Worm (Caenorhabditis elegans) whole organism, early embryonic: ENCODE measurements around the gene Y38H6C.24.
"Not testable (repeated sequence)": the region's sequence is repeated elsewhere in the genome, so short reads cannot be mapped to it uniquely, and the experiment has no call there.

Experiments used
- B0310.2 ChIP-seq: sonication (generic microtip); optimal IDR thresholded peaks from 2 replicates; lab custom pipeline; 2016; ENCODE audit warnings: mild to moderate bottlenecking, missing genetic modification characterization, missing compliant biosample characterization
- F13C5.2 ChIP-seq: sonication (generic microtip); optimal IDR thresholded peaks from 2 replicates; lab custom pipeline; 2017; ENCODE audit warnings: mild to moderate bottlenecking, missing genetic modification characterization, inconsistent platforms, missing compliant biosample characterization
- aly-1 ChIP-seq: sonication (generic microtip); optimal IDR thresholded peaks from 2 replicates; lab custom pipeline; 2016; ENCODE audit warnings: missing genetic modification characterization, missing compliant biosample characterization
- ama-1 ChIP-seq: fragments of 150-350 bp; optimal IDR thresholded peaks from 2 replicates; lab custom pipeline; 2014
- ceh-13 ChIP-seq: fragments of 200-800 bp; sonication (Bioruptor generic); optimal IDR thresholded peaks from 2 replicates; lab custom pipeline; 2018; ENCODE audit warnings: mild to moderate bottlenecking, missing genetic modification characterization, missing compliant biosample characterization
- ceh-36 ChIP-seq: sonication (generic microtip); optimal IDR thresholded peaks from 2 replicates; lab custom pipeline; 2016; ENCODE audit warnings: missing genetic modification characterization, inconsistent platforms, missing compliant biosample characterization
- ets-7 ChIP-seq: sonication (generic microtip); optimal IDR thresholded peaks from 2 replicates; lab custom pipeline; 2016; ENCODE audit warnings: missing genotype, missing genetic modification characterization, missing compliant biosample characterization
- flt-1 ChIP-seq: fragments of 200-800 bp; sonication (Bioruptor generic); IDR thresholded peaks from 2 replicates; pipeline ENCODE4 v1.3.6; 2022; ENCODE audit warnings: missing genetic modification characterization, missing compliant biosample characterization
- hmbx-1 ChIP-seq: sonication (generic microtip); optimal IDR thresholded peaks from 2 replicates; lab custom pipeline; 2016; ENCODE audit warnings: mild to moderate bottlenecking, missing genetic modification characterization, missing compliant biosample characterization
- hmg-4 ChIP-seq: fragments of 200-800 bp; sonication (Bioruptor generic); optimal IDR thresholded peaks from 2 replicates; lab custom pipeline; 2018; ENCODE audit warnings: mild to moderate bottlenecking, missing genetic modification characterization, missing compliant biosample characterization
- hnd-1 ChIP-seq: sonication (generic microtip); optimal IDR thresholded peaks from 2 replicates; lab custom pipeline; 2016; ENCODE audit warnings: missing genetic modification characterization, missing compliant biosample characterization
- pes-1 ChIP-seq: fragments of 200-800 bp; sonication (Bioruptor generic); IDR thresholded peaks from 2 replicates; pipeline ENCODE4 v1.3.6; 2022; ENCODE audit warnings: missing genetic modification reagents, missing genetic modification characterization, missing compliant biosample characterization
- scrt-1 ChIP-seq: fragments of 200-800 bp; sonication (Bioruptor generic); IDR thresholded peaks from 2 replicates; pipeline ENCODE4 v1.3.6; 2022; ENCODE audit warnings: missing genetic modification characterization, missing compliant biosample characterization
- sea-1 ChIP-seq: fragments of 200-800 bp; sonication (Bioruptor generic); conservative IDR thresholded peaks from 2 replicates; pipeline ENCODE4 v1.3.6; 2022; ENCODE audit warnings: missing genetic modification characterization, missing compliant biosample characterization
- tbx-11 ChIP-seq: fragments of 200-800 bp; sonication (Bioruptor generic); IDR thresholded peaks from 2 replicates; pipeline ENCODE4 v1.3.6; 2022; ENCODE audit warnings: missing genetic modification characterization, missing compliant biosample characterization
- tbx-37 ChIP-seq: fragments of 200-800 bp; sonication (Bioruptor generic); conservative IDR thresholded peaks from 2 replicates; pipeline ENCODE4 v1.3.6; 2022; ENCODE audit warnings: missing genetic modification reagents, missing genetic modification characterization, missing compliant biosample characterization
- tra-4 ChIP-seq: sonication (generic microtip); optimal IDR thresholded peaks from 2 replicates; lab custom pipeline; 2017; ENCODE audit warnings: missing genetic modification characterization, missing compliant biosample characterization

Gene Y38H6C.24

DNA sequence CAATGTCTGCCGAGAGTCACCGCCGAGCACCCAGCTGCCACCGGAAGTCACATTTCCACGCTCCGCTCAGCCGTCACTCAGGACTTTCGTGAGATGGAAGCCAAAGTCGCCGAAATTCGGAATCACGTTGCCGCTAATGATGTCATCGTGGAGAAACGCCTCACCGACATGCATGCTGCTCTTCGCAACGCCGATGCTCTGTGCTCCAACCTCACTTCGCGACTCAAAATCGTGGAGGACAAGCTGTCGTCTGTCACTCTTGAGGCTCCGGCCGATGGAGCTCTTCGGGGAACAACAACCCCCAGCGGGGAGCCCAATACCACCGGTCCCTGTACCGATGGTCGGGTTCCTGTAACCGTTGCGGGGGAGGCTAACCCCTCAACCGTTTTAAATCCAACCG, 19.7 kb upstream of the Y38H6C.24 start:
- TF ChIP-seq ceh-36 (tag; lab: Kevin White, UChicago) (no peak), tra-4 (tag; lab: Kevin White, UChicago) (no peak), sea-1 (no peak), B0310.2 (no peak), aly-1 (tag; lab: Kevin White, UChicago) (no peak), hnd-1 (tag; lab: Kevin White, UChicago) (no peak), hmbx-1 (no peak), tbx-37 (GFP tag; lab: Robert Waterston, UW) (no peak), scrt-1 (GFP tag; lab: Robert Waterston, UW) (no peak), tbx-11 (no peak), hmg-4 (GFP tag; lab: Kevin White, UChicago) (no peak)

- TF ChIP-seq ceh-36 (tag; lab: Kevin White, UChicago), result no peak
- TF ChIP-seq pes-1, result no peak
Measured at ce11 chrV:20509427-20509826, 16.8 kb upstream of the Y38H6C.24 start.

ce11 chrV:20513661-20514060, 12.6 kb upstream of the Y38H6C.24 start, which contains the start of gene Y38H6C.8:
Gene Y38H6C.8 (plus strand): TSS chrV:20513961.
- TF ChIP-seq B0310.2; hmbx-1; tra-4 (tag; lab: Kevin White, UChicago): not testable (repeated sequence)

DNA sequence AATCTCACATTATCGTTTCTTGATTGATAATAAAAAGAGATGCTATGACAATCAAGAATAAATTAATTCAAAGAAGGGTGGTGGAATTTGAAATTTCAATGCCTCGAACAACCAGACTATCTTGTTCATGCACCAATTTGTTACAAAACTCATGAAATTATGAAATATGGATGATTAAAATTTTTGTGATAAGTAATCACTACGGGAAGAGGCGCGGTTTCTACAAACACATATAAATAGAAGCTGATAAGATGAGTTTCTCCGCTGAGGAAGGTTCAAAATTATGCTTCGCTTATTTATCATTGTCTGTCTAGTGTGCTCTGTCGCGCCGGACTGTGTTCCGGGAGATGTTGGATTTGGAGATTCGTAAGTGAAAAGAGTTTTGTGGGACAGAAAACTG, 11.8 kb upstream of the Y38H6C.24 start:
- no peak for TF ChIP-seq tra-4 (tag; lab: Kevin White, UChicago)
- no peak for TF ChIP-seq tbx-11
- no peak for TF ChIP-seq ama-1 (lab: Kevin White, UChicago)
- TF ChIP-seq ets-7 (tag; lab: Kevin White, UChicago), result no peak
- no peak for TF ChIP-seq scrt-1 (GFP tag; lab: Robert Waterston, UW)
- TF ChIP-seq hmbx-1, result no peak
- TF ChIP-seq ceh-36 (tag; lab: Kevin White, UChicago), result no peak
- no peak for TF ChIP-seq aly-1 (tag; lab: Kevin White, UChicago)

- TF ChIP-seq B0310.2 (no peak), aly-1 (tag; lab: Kevin White, UChicago) (no peak), hmbx-1 (no peak), ceh-36 (tag; lab: Kevin White, UChicago) (no peak), hnd-1 (tag; lab: Kevin White, UChicago) (no peak)
Measured at ce11 chrV:20517005-20517404, 9.2 kb upstream of the Y38H6C.24 start.

- TF ChIP-seq ets-7 (tag; lab: Kevin White, UChicago) (no peak), F13C5.2 (no peak)
Measured at ce11 chrV:20518927-20519326, 7.3 kb upstream of the Y38H6C.24 start, which contains the start of gene Y38H6C.25. Gene Y38H6C.25 (plus strand): TSS chrV:20519227.

ce11 chrV:20522219-20522618, 4.0 kb upstream of the Y38H6C.24 start, which contains the start of the genes Y38H6C.9 and fbxa-150:
Gene Y38H6C.9 (minus strand): TSS chrV:20522270.
Gene fbxa-150 (plus strand): TSS chrV:20522598.
- TF ChIP-seq sea-1 (no peak), F13C5.2 (no peak), B0310.2 (no peak), ceh-13 (GFP tag; lab: Kevin White, UChicago) (no peak)

- no peak for TF ChIP-seq tra-4 (tag; lab: Kevin White, UChicago)
- no peak for TF ChIP-seq scrt-1 (GFP tag; lab: Robert Waterston, UW)
- TF ChIP-seq tbx-11, result no peak
- no peak for TF ChIP-seq flt-1 (GFP tag; lab: Robert Waterston, UW)
- no peak for TF ChIP-seq hnd-1 (tag; lab: Kevin White, UChicago)
- no peak for TF ChIP-seq ets-7 (tag; lab: Kevin White, UChicago)
- no peak for TF ChIP-seq pes-1
- TF ChIP-seq hmbx-1, result no peak
- TF ChIP-seq tbx-37 (GFP tag; lab: Robert Waterston, UW), result no peak
- no peak for TF ChIP-seq ceh-36 (tag; lab: Kevin White, UChicago)
- no peak for TF ChIP-seq sea-1
- no peak for TF ChIP-seq aly-1 (tag; lab: Kevin White, UChicago)
- no peak for TF ChIP-seq ama-1 (lab: Kevin White, UChicago)
- TF ChIP-seq ceh-13 (GFP tag; lab: Kevin White, UChicago), result no peak
- no peak for TF ChIP-seq F13C5.2
- TF ChIP-seq hmg-4 (GFP tag; lab: Kevin White, UChicago), result no peak
- TF ChIP-seq B0310.2, result no peak
Measured at ce11 chrV:20527493-20527892, 1.3 kb downstream of the Y38H6C.24 start, which contains the start of gene Y38H6C.13. Gene Y38H6C.13 (plus strand): TSS chrV:20527793.

DNA sequence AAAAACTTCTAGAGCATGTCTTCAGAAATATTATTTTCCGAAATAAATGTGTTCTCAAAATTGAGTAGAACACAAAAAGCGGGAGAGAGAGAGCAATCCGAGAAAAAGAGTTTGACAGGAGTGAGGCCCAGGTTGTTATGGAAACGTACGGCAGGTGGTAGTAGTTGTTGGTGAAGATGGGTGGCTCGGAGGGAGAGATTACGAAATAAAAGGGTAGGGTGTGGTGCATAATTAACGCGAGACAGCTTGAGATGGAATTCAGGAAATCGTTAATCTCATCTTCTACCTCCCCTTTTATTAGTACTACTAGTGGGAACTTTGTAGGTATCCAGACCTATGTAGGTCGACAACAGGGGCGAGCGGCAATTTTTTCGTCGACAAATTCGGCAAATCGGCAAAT, 7.8 kb downstream of the Y38H6C.24 start, which contains the start of gene famh-161:
famh-161 (minus strand) TSS at position 101 of the 400 bp plus-strand sequence.
- TF ChIP-seq pes-1 (no peak), sea-1 (no peak), B0310.2 (no peak), hnd-1 (tag; lab: Kevin White, UChicago) (no peak), scrt-1 (GFP tag; lab: Robert Waterston, UW) (no peak), tbx-37 (GFP tag; lab: Robert Waterston, UW) (no peak), tbx-11 (no peak), hmbx-1 (no peak), flt-1 (GFP tag; lab: Robert Waterston, UW) (no peak), tra-4 (tag; lab: Kevin White, UChicago) (no peak), aly-1 (tag; lab: Kevin White, UChicago) (no peak), hmg-4 (GFP tag; lab: Kevin White, UChicago) (no peak), ceh-36 (tag; lab: Kevin White, UChicago) (no peak), ceh-13 (GFP tag; lab: Kevin White, UChicago) (no peak), ets-7 (tag; lab: Kevin White, UChicago) (no peak), ama-1 (lab: Kevin White, UChicago) (no peak), F13C5.2 (no peak)
